Fruit fly (Drosophila melanogaster) whole organism: ENCODE results near the gene CG13043.

Experiments
- CG8478 ChIP-seq: fragments of >200 bp; optimal IDR thresholded peaks from 2 replicates; lab custom pipeline; 2018; ENCODE audit warnings: inconsistent platforms
- Dll ChIP-seq: fragments of >200 bp; optimal IDR thresholded peaks from 2 replicates; lab custom pipeline; 2017
- EcR ChIP-seq, 2 experiments: fragments of >200 bp; optimal IDR thresholded peaks; 2 replicates each; lab custom pipeline; 2017; ENCODE audit warnings: missing biosample characterization in 2 of 2, missing genetic modification characterization in 2 of 2, missing genetic modification reagents in 2 of 2
- pan ChIP-seq: fragments of >200 bp; optimal IDR thresholded peaks from 2 replicates; lab custom pipeline; 2017
- psq ChIP-seq: fragments of >200 bp; optimal IDR thresholded peaks from 2 replicates; lab custom pipeline; 2017
- usp ChIP-seq: fragments of >200 bp; optimal IDR thresholded peaks from 2 replicates; lab custom pipeline; 2017; ENCODE audit warnings: missing biosample characterization, missing genetic modification characterization, mixed read lengths

CG13043 gene

dm6 chr3L:16283821-16284220, 21.8 kb downstream of the CG13043 start, which contains the start of gene CG13048:
Gene CG13048, minus strand, starts transcription at chr3L:16283921.
- TF ChIP-seq EcR (GFP tag; optimal IDR thresholded peaks at IDR 0.05; lab: Kevin White, UChicago) = no peak
- TF ChIP-seq psq = no peak
- no peak for TF ChIP-seq pan (lab: Kevin White, UChicago)
- no peak for TF ChIP-seq CG8478 (lab: Kevin White, UChicago)
- TF ChIP-seq usp = no peak
- no peak for TF ChIP-seq Dll (lab: Kevin White, UChicago)

- TF ChIP-seq EcR (GFP tag; optimal IDR thresholded peaks at IDR 0.05; lab: Kevin White, UChicago) = no peak
- TF ChIP-seq pan (lab: Kevin White, UChicago) = no peak
- no peak for TF ChIP-seq psq
- TF ChIP-seq usp = no peak
- no peak for TF ChIP-seq CG8478 (lab: Kevin White, UChicago)
- no peak for TF ChIP-seq Dll (lab: Kevin White, UChicago)
Observed at dm6 chr3L:16281880-16282556, 23.7 kb downstream of the CG13043 start, which contains the start of gene CG13049. Gene CG13049, minus strand, starts transcription at chr3L:16281930.

DNA sequence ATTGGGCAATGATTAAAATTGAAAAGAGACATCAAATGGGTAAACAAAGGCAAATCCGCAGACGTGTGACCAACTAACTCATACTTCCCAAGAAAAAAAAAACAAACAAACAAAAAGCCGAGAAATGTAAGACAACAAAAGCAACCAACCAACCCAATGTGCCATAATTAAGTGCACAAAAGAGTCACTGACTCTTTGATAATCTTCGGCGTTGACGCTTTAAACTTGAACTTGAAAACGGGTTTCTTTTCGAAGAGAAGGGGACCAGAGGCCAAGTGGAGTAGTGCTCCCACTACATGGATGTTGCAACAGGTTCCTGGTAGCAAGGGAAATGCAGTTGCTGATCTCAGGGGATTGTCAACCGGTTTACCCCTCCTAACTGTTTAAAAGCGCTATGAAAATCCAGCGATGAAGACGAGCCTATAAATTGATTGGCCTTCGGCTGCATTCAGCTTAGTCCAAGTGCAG, 25.6 kb downstream of the CG13043 start, which contains the start of gene CG13064:
CG13064 (plus strand) TSS at position 418 of the 468 bp plus-strand sequence.
- peak in 1 of 2 experiments; percentile 54 for TF ChIP-seq EcR (GFP tag; optimal IDR thresholded peaks at IDR 0.05; lab: Kevin White, UChicago)
- no peak for TF ChIP-seq Dll (lab: Kevin White, UChicago)
- no peak for TF ChIP-seq usp
- no peak for TF ChIP-seq CG8478 (lab: Kevin White, UChicago)
- no peak for TF ChIP-seq psq

DNA sequence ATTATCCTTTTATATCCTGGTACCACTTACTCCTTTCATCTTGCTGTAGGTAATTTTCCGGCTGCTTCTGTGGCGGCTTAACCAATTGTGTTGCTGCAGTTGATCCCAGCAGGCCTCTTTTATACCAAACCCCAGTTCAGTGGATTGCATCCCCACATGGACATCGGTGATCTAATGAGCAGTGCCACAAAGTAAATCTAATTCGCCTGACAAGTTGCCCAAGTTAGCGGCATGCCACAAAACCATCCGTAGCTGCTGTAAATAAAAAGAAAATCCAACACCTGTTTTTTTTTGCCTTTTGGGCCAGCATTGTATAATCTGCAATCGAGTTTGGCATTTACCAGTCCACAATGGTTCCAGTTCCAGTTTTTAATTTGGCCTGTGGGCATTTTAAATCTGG, 26.5 kb downstream of the CG13043 start, which contains the start of gene CG13050:
CG13050 (minus strand) TSS at position 101 of the 400 bp plus-strand sequence.
- TF ChIP-seq CG8478 (lab: Kevin White, UChicago) = no peak
- no peak for TF ChIP-seq EcR (GFP tag; optimal IDR thresholded peaks at IDR 0.05; lab: Kevin White, UChicago)
- no peak for TF ChIP-seq Dll (lab: Kevin White, UChicago)
- TF ChIP-seq psq = no peak

DNA sequence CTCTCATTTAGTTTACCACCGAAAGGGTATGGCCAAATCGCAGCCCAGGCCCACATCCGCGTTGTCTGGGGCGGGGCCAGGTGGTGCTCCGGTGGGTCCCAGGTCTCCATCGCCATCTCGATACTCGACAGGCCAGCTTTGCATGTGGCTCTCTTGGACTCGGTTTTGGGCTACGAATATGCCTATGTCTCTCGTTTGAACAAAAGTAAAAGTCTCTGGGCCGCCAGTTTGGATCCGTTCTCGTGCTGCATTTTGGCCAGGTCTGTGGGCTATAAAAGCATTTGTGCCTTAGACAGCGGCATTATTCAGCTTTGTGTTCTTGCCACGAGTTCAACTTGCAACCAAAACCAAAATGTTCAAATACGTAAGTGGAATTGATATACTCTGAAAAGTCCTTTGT, 28.5 kb downstream of the CG13043 start, which contains the start of gene CG13065:
CG13065 (plus strand) TSS at position 301 of the 400 bp plus-strand sequence.
- TF ChIP-seq EcR (GFP tag; optimal IDR thresholded peaks at IDR 0.05; lab: Kevin White, UChicago) (no peak), CG8478 (lab: Kevin White, UChicago) (no peak), Dll (lab: Kevin White, UChicago) (no peak), pan (lab: Kevin White, UChicago) (no peak), psq (no peak), usp (no peak)

DNA sequence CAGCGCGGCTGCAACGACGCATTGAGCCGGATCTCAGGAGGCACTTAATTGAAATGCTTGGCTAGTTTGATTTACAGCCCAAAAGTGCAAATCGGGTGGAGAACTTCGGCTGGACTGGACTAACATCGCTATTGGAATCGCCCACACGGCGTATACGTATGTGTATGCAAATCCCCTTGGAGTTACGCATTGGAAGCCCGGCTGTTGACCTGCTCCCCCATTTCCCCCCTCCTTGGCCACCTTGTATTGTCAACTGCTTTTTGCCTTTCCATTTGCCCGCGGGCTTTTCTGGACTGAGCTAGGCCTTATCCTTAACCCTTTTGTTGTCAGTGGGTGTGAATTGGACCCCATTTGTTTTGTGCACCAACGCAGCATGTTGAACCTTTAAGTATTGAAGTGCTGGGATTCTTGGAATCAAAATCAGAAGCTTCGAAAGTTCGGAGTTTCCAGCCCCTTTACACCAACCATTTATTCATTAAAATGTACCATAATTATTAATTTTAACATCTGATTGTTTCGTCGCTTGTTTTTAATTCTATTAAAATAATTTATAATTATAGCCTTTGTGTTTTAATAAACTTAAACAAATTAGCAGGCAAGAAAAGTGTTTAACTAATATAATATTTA, 30.2 kb downstream of the CG13043 start:
- peak in 1 of 2 experiments; percentile 71 for TF ChIP-seq EcR (GFP tag; optimal IDR thresholded peaks at IDR 0.05; lab: Kevin White, UChicago)
- TF ChIP-seq usp = no peak

dm6 chr3L:16272338-16272959, 33.2 kb downstream of the CG13043 start, which contains the start of gene CG13066:
Gene CG13066, plus strand, starts transcription at chr3L:16272909.
- TF ChIP-seq psq (no peak), CG8478 (lab: Kevin White, UChicago) (no peak), usp (no peak), pan (lab: Kevin White, UChicago) (no peak), EcR (GFP tag; optimal IDR thresholded peaks at IDR 0.05; lab: Kevin White, UChicago) (no peak)

- no peak for TF ChIP-seq CG8478 (lab: Kevin White, UChicago)
Observed at dm6 chr3L:16270802-16271332, 34.8 kb downstream of the CG13043 start, which contains the start of the genes CG34248 and CG13067. Gene CG34248, minus strand, starts transcription at chr3L:16270902. Gene CG13067, plus strand, starts transcription at chr3L:16271282.

- no peak for TF ChIP-seq EcR (GFP tag; optimal IDR thresholded peaks at IDR 0.05; lab: Kevin White, UChicago)
- TF ChIP-seq CG8478 (lab: Kevin White, UChicago) = no peak
- no peak for TF ChIP-seq usp
- no peak for TF ChIP-seq pan (lab: Kevin White, UChicago)
- TF ChIP-seq Dll (lab: Kevin White, UChicago) = no peak
- no peak for TF ChIP-seq psq
Observed at dm6 chr3L:16269092-16269491, 36.6 kb downstream of the CG13043 start, which contains the start of gene CG13068. Gene CG13068, plus strand, starts transcription at chr3L:16269392.

- TF ChIP-seq EcR (GFP tag; optimal IDR thresholded peaks at IDR 0.05; lab: Kevin White, UChicago) (no peak), CG8478 (lab: Kevin White, UChicago) (no peak), pan (lab: Kevin White, UChicago) (no peak), Dll (lab: Kevin White, UChicago) (no peak), psq (no peak), usp (no peak)
Observed at dm6 chr3L:16268106-16268733, 37.5 kb downstream of the CG13043 start, which contains the start of gene CG4950. Gene CG4950, minus strand, starts transcription at chr3L:16268156.

DNA sequence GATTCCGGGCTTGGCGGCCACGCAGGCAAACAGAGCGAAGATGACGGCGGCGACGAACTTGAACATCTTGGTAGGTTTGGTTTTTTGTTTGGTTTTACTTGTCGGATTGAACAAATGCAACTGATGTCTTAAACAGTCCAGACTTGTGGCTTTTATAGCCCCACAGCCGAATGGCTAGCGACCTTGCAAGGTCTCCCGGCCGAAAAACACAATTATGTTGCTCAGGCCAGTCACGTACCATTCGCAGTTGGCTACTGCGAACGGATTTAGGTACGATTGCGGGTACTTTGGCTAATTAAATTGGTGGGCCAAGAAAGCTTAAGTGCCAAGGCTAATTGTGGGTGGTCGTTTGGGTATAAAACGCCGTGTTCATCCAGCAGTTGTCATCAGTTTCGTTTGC, 40.7 kb downstream of the CG13043 start, which contains the start of the genes CG13051 and CG13069:
CG13051 (minus strand) TSS at position 101 of the 400 bp plus-strand sequence.
CG13069 (plus strand) TSS at position 386 of the 400 bp plus-strand sequence.
- TF ChIP-seq psq (no peak), usp (no peak), pan (lab: Kevin White, UChicago) (no peak), CG8478 (lab: Kevin White, UChicago) (no peak), Dll (lab: Kevin White, UChicago) (no peak), EcR (GFP tag; optimal IDR thresholded peaks at IDR 0.05; lab: Kevin White, UChicago) (no peak)
